Fruit fly (Drosophila melanogaster) S2 (cell line): ENCODE measurements around the gene CG4593.

Source experiments
- CG8478 ChIP-seq: fragments of >200 bp; optimal IDR thresholded peaks from 2 replicates; lab custom pipeline; 2018
- CTCF ChIP-seq, 2 experiments: fragments of >200 bp; optimal IDR thresholded peaks; 2 replicates each; lab custom pipeline; 2018

dm6 chrX:6981470-6981952 lies 32.2 kb upstream of the CG4593 start:
- TF ChIP-seq CG8478 (lab: Kevin White, UChicago) = no peak
- TF ChIP-seq CTCF (optimal IDR thresholded peaks at IDR 0.05; lab: Kevin White, UChicago) = no peak
